Worm (Caenorhabditis elegans): ENCODE data around the gene C42D4.3.

C42D4.3 gene

DNA sequence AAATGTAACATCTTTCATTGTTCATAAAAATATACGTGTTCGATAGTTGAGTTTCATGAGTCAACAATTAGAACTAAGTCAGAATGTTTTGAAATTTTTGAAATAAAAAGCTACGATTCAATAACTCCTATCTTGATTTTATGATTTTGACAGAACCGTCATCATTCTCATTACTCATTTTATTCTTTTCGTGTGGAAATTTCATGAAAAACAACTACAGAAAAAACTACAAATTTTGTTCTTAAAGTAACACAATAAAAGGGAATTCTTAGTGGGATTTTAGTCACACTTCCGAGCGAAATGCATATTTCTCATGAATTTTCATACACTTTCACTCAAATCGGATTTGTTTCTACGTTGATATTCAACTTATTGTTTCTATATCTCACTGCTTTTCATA is 2.2 kb upstream of the C42D4.3 start, which contains the start of gene str-44:
Gene str-44, plus strand, starts transcription at position 301 of the 400 bp plus-strand sequence.
- TF ChIP-seq egl-27 (tag; optimal IDR thresholded peaks at IDR 0.05) (no peak), zag-1 (tag; optimal IDR thresholded peaks at IDR 0.05) (no peak), ztf-7 (tag; optimal IDR thresholded peaks at IDR 0.05) (no peak), nhr-11 (tag; optimal IDR thresholded peaks at IDR 0.05) (no peak), ama-1 (optimal IDR thresholded peaks at IDR 0.05) (no peak), madf-5 (GFP tag; IDR thresholded peaks at IDR 0.05) (no peak)

DNA sequence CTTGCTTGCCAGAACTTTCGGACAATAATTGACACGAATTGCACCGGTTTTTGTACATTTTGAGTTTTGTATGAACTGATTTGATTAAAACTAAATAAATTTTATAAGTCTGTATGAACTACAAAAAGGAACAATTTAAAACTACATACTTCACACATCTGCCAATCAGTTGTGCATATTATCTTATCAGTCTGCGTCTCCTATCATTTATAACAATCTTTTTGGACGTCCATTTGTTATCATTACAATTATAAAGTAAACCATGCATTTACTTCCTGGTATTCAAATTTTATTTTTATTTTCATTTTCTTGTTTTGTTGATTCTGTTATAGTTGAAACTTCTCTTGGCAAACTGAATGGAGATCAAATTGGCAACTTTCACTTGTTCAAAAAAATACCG is 1.3 kb downstream of the C42D4.3 start, which contains the start of gene cest-10:
Gene cest-10, plus strand, starts transcription at position 254 of the 400 bp plus-strand sequence.
- TF ChIP-seq lin-13 (GFP tag; optimal IDR thresholded peaks at IDR 0.05) (no peak), lin-39 (tag; optimal IDR thresholded peaks at IDR 0.05) (no peak), F37D6.2 (tag; optimal IDR thresholded peaks at IDR 0.05) (no peak), duxl-1 (tag; optimal IDR thresholded peaks at IDR 0.05; ENCODE audit: poor library complexity) (no peak), dpl-1 (GFP tag; optimal IDR thresholded peaks at IDR 0.05) (no peak), ceh-28 (tag; optimal IDR thresholded peaks at IDR 0.05) (no peak), lin-29 (GFP tag; IDR thresholded peaks at IDR 0.05) (no peak), ceh-20 (GFP tag; IDR thresholded peaks at IDR 0.05) (no peak), mep-1 (tag; optimal IDR thresholded peaks at IDR 0.05) (no peak), zip-2 (tag; optimal IDR thresholded peaks at IDR 0.05) (no peak), nhr-102 (tag; optimal IDR thresholded peaks at IDR 0.05) (peak; percentile 49), spr-3 (GFP tag; optimal IDR thresholded peaks at IDR 0.05) (no peak), nhr-28 (tag; optimal IDR thresholded peaks at IDR 0.05) (peak; percentile 99), gei-8 (GFP tag; optimal IDR thresholded peaks at IDR 0.05) (peak; percentile 2), cey-2 (tag; optimal IDR thresholded peaks at IDR 0.05; ENCODE audit: borderline replicate concordance, insufficient read depth) (no peak), nhr-111 (GFP tag; optimal IDR thresholded peaks at IDR 0.05) (no peak), ces-1 (GFP tag; optimal IDR thresholded peaks at IDR 0.05) (no peak), T26A8.4 (GFP tag; IDR thresholded peaks at IDR 0.05) (no peak), nhr-237 (tag; optimal IDR thresholded peaks at IDR 0.05) (no peak), egl-43 (GFP tag; IDR thresholded peaks at IDR 0.05) (no peak), F49E8.2 (tag; optimal IDR thresholded peaks at IDR 0.05; ENCODE audit: borderline replicate concordance) (no peak), nhr-6 (tag; optimal IDR thresholded peaks at IDR 0.05) (no peak), R02D3.7 (tag; optimal IDR thresholded peaks at IDR 0.05) (no peak), pqm-1 (tag; optimal IDR thresholded peaks at IDR 0.05) (peak; percentile 78), lin-1 (GFP tag; IDR thresholded peaks at IDR 0.05) (no peak; the same call in 1 of the 2 replicates), ZK337.2 (GFP tag; IDR thresholded peaks at IDR 0.05) (no peak), rbr-2 (tag; optimal IDR thresholded peaks at IDR 0.05) (no peak), F10B5.3 (tag; optimal IDR thresholded peaks at IDR 0.05) (no peak), madf-5 (GFP tag; IDR thresholded peaks at IDR 0.05) (no peak), mxl-2 (GFP tag; conservative IDR thresholded peaks at IDR 0.05) (no peak), Y105C5A.15 (GFP tag; IDR thresholded peaks at IDR 0.05) (no peak), daf-8 (GFP tag; IDR thresholded peaks at IDR 0.05) (no peak), saeg-2 (GFP tag; IDR thresholded peaks at IDR 0.05) (no peak), nhr-42 (GFP tag; IDR thresholded peaks at IDR 0.05) (no peak), nhr-76 (tag; optimal IDR thresholded peaks at IDR 0.05) (no peak), zfp-3 (GFP tag; conservative IDR thresholded peaks at IDR 0.05) (no peak), mdt-29 (GFP tag; IDR thresholded peaks at IDR 0.05) (no peak), nhr-48 (tag; optimal IDR thresholded peaks at IDR 0.05) (peak; percentile 64), aly-2 (tag; optimal IDR thresholded peaks at IDR 0.05) (no peak), tra-1 (GFP tag; IDR thresholded peaks at IDR 0.05) (peak; percentile 90), skn-1 (tag; optimal IDR thresholded peaks at IDR 0.05) (no peak), attf-4 (tag; optimal IDR thresholded peaks at IDR 0.05) (no peak), ceh-62 (tag; optimal IDR thresholded peaks at IDR 0.05) (no peak), unc-130 (GFP tag; optimal IDR thresholded peaks at IDR 0.05) (no peak), pha-4 (GFP tag; IDR thresholded peaks at IDR 0.05) (peak; percentile 32; the same call in 1 of the 2 replicates), pha-4 (tag; optimal IDR thresholded peaks at IDR 0.05) (no peak), lin-15B (tag; optimal IDR thresholded peaks at IDR 0.05) (no peak), egl-27 (tag; optimal IDR thresholded peaks at IDR 0.05) (no peak)

All from whole organism, L4 larva.